Worm (Caenorhabditis elegans) whole organism, late embryonic: ENCODE data around the gene hsp-43.

Experiments
- ama-1 ChIP-seq: fragments of 150-350 bp; optimal IDR thresholded peaks from 2 replicates; lab custom pipeline; 2014
- dve-1 ChIP-seq: sonication (generic microtip); optimal IDR thresholded peaks from 2 replicates; lab custom pipeline; 2017; ENCODE audit warnings: antibody characterized with exemption, mild to moderate bottlenecking, missing genetic modification characterization, missing compliant biosample characterization
- nhr-11 ChIP-seq: fragments of 150-350 bp; optimal IDR thresholded peaks from 2 replicates; lab custom pipeline; 2014; ENCODE audit warnings: missing biosample characterization, missing genetic modification characterization

DNA sequence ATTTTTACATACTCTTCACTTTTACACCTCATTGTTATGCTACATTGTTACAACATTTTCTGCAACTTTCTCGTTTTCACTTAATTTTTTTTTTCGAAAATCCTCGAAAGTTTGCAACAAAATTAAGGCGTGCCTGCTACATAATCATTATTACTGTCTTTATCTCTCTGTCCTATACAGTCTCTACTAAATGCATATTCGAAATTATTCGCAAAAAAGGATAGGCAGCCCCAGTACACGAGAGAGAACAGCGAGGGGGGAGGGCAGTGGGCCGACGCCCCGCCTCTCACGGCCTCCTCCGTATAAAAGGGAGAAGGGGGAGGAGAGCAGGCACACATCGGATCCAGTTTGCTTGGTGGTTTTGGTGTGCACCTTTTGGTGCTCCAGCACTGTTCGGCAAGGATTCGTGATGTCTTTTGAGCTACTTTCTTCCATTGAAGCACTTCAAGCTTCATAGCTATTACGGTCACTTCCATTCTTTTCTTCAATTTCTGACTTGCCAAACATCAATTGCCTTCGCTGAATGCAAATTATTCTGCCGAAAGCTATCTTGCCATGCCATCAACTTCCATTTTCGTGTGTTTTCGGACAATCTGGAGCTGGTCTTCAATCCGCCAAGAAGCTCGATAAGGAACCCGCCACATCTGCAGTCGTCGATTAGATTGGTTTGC is 16.7 kb upstream of the hsp-43 start:
- TF ChIP-seq nhr-11 (no peak), dve-1 (tag; lab: Kevin White, UChicago) (peak; percentile 16), ama-1 (lab: Kevin White, UChicago) (peak; percentile 83)
